Worm (Caenorhabditis elegans): ENCODE results near the gene D2023.6.

DNA sequence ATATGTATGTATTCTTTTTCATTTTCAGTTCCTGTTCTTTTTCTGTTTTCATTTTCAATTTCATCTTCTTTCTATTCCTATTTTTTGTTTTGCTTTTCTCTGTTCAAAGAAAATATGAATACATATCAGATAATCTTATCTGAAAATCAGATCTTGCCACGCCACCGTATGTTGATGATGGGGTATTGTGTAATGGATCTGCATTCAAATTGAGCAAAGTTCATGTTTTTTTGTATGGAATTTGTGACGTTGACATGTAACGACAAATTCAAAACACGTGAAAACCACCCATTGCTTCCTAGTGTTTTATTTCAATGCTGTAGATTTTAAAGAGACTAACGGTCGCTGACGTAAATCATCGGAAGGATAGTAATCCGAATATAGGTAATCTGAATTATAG, 31.1 kb downstream of the D2023.6 start:
- TF ChIP-seq ztf-11 (tag; optimal IDR thresholded peaks at IDR 0.05) = no peak
- no peak for TF ChIP-seq hmg-1.1 (GFP tag; IDR thresholded peaks at IDR 0.05)
- no peak for TF ChIP-seq unc-130 (GFP tag; optimal IDR thresholded peaks at IDR 0.05)
- no peak for TF ChIP-seq Y5F2A.4 (GFP tag; optimal IDR thresholded peaks at IDR 0.05)
- TF ChIP-seq ZK546.5 (tag; optimal IDR thresholded peaks at IDR 0.05) = no peak
- TF ChIP-seq nhr-11 (tag; optimal IDR thresholded peaks at IDR 0.05) = no peak
